Worm (Caenorhabditis elegans) whole organism, young adult: Measurements from ENCODE around the gene ubc-17.

ENCODE experiments used
- B0035.1 ChIP-seq: sonication (generic microtip); optimal IDR thresholded peaks from 2 replicates; lab custom pipeline; 2016; ENCODE audit warnings: missing genetic modification characterization, mild to moderate bottlenecking, missing compliant biosample characterization, missing genotype, missing genetic modification reagents
- B0261.1 ChIP-seq: sonication (generic microtip); optimal IDR thresholded peaks from 2 replicates; lab custom pipeline; 2016; ENCODE audit warnings: mild to moderate bottlenecking, missing genetic modification characterization, moderate library complexity, missing compliant biosample characterization
- B0336.3 ChIP-seq: fragments of 200-800 bp; sonication (Bioruptor generic); IDR thresholded peaks from 2 replicates; pipeline ENCODE4 v1.3.6; 2022; ENCODE audit warnings: missing genetic modification characterization, missing compliant biosample characterization
- D2030.7 ChIP-seq: fragments of 200-800 bp; sonication (Bioruptor generic); IDR thresholded peaks from 2 replicates; pipeline ENCODE4 v1.3.6; 2022; ENCODE audit warnings: missing genetic modification reagents, missing genetic modification characterization, missing compliant biosample characterization
- F23B12.7 ChIP-seq: sonication (generic microtip); optimal IDR thresholded peaks from 2 replicates; lab custom pipeline; 2017; ENCODE audit warnings: missing genetic modification characterization, mild to moderate bottlenecking, missing compliant biosample characterization, antibody characterized with exemption, moderate library complexity; ENCODE audit not compliant: insufficient read depth
- F49E8.2 ChIP-seq: sonication (generic microtip); optimal IDR thresholded peaks from 3 replicates; lab custom pipeline; 2017; ENCODE audit warnings: missing genetic modification characterization, mild to moderate bottlenecking, missing compliant biosample characterization, antibody characterized with exemption, moderate library complexity; ENCODE audit not compliant: insufficient read depth
- F52B5.7 ChIP-seq: sonication (generic microtip); optimal IDR thresholded peaks from 2 replicates; lab custom pipeline; 2016; ENCODE audit warnings: mild to moderate bottlenecking, missing genetic modification characterization, missing compliant biosample characterization
- F57A8.1 ChIP-seq: fragments of 200-800 bp; sonication (Bioruptor generic); optimal IDR thresholded peaks from 2 replicates; lab custom pipeline; 2018; ENCODE audit warnings: mild to moderate bottlenecking, missing genetic modification characterization, moderate library complexity, missing compliant biosample characterization
- K12H6.12 ChIP-seq: fragments of 200-800 bp; sonication (Bioruptor generic); optimal IDR thresholded peaks from 2 replicates; lab custom pipeline; 2018; ENCODE audit warnings: mild to moderate bottlenecking, missing genetic modification characterization, missing compliant biosample characterization
- Y67H2A.10 ChIP-seq: fragments of 200-800 bp; sonication (Bioruptor generic); conservative IDR thresholded peaks from 2 replicates; pipeline ENCODE4 v1.3.6; 2022; ENCODE audit warnings: missing genetic modification reagents, missing genetic modification characterization, missing compliant biosample characterization
- ZK185.1 ChIP-seq: sonication (generic microtip); optimal IDR thresholded peaks from 2 replicates; lab custom pipeline; 2016; ENCODE audit warnings: mild to moderate bottlenecking, missing genetic modification characterization, missing compliant biosample characterization; ENCODE audit not compliant: poor library complexity, severe bottlenecking
- akir-1 ChIP-seq: fragments of 200-800 bp; sonication (Bioruptor generic); optimal IDR thresholded peaks from 2 replicates; lab custom pipeline; 2018; ENCODE audit warnings: mild to moderate bottlenecking, missing genetic modification characterization, moderate library complexity, missing compliant biosample characterization
- bed-1 ChIP-seq: fragments of 200-800 bp; sonication (Bioruptor generic); IDR thresholded peaks from 2 replicates; pipeline ENCODE4 v1.3.6; 2022; ENCODE audit warnings: missing genetic modification reagents, missing genetic modification characterization, missing compliant biosample characterization
- cebp-2 ChIP-seq: fragments of 200-800 bp; sonication (Bioruptor generic); IDR thresholded peaks from 2 replicates; pipeline ENCODE4 v1.3.6; 2022; ENCODE audit warnings: missing genetic modification characterization, missing compliant biosample characterization
- ceh-27 ChIP-seq: fragments of 200-800 bp; sonication (Bioruptor generic); optimal IDR thresholded peaks from 2 replicates; lab custom pipeline; 2018; ENCODE audit warnings: mild to moderate bottlenecking, missing genetic modification characterization, moderate library complexity, missing compliant biosample characterization
- ceh-40 ChIP-seq: fragments of 200-800 bp; sonication (Bioruptor generic); IDR thresholded peaks from 2 replicates; pipeline ENCODE4 v1.3.6; 2022; ENCODE audit warnings: missing genetic modification characterization, missing compliant biosample characterization
- ceh-91 ChIP-seq: fragments of 200-800 bp; sonication (Bioruptor generic); IDR thresholded peaks from 2 replicates; pipeline ENCODE4 v1.3.6; 2022; ENCODE audit warnings: missing genetic modification reagents, missing genetic modification characterization, missing compliant biosample characterization
- dpff-1 ChIP-seq: sonication (generic microtip); optimal IDR thresholded peaks from 2 replicates; lab custom pipeline; 2017; ENCODE audit warnings: mild to moderate bottlenecking, missing genetic modification characterization, missing compliant biosample characterization
- efl-1 ChIP-seq: fragments of 150-350 bp; optimal IDR thresholded peaks from 2 replicates; lab custom pipeline; 2014; ENCODE audit warnings: missing biosample characterization, missing genetic modification reagents, missing genetic modification characterization
- egl-44 ChIP-seq: fragments of 200-800 bp; sonication (Bioruptor generic); IDR thresholded peaks from 2 replicates; pipeline ENCODE4 v1.3.6; 2022; ENCODE audit warnings: missing genetic modification reagents, missing genetic modification characterization, missing compliant biosample characterization
- ekl-4 ChIP-seq: fragments of 200-800 bp; sonication (Bioruptor generic); IDR thresholded peaks from 2 replicates; pipeline ENCODE4 v1.3.6; 2022; ENCODE audit warnings: missing genetic modification reagents, missing genetic modification characterization, missing compliant biosample characterization
- ets-4 ChIP-seq: fragments of 200-800 bp; sonication (Bioruptor generic); optimal IDR thresholded peaks from 2 replicates; lab custom pipeline; 2018; ENCODE audit warnings: mild to moderate bottlenecking, missing genetic modification characterization, missing compliant biosample characterization
- gei-17 ChIP-seq: fragments of 200-800 bp; sonication (Bioruptor generic); optimal IDR thresholded peaks from 2 replicates; lab custom pipeline; 2018; ENCODE audit warnings: mild to moderate bottlenecking, missing genetic modification characterization, missing compliant biosample characterization
- him-1 ChIP-seq: sonication (generic microtip); optimal IDR thresholded peaks from 2 replicates; lab custom pipeline; 2016; ENCODE audit warnings: missing genotype, missing genetic modification reagents, missing genetic modification characterization, missing compliant biosample characterization
- hmg-1.2 ChIP-seq: fragments of 200-800 bp; sonication (Bioruptor generic); IDR thresholded peaks from 2 replicates; pipeline ENCODE4 v1.3.6; 2022; ENCODE audit warnings: missing genetic modification reagents, missing genetic modification characterization, missing compliant biosample characterization
- hrde-1 ChIP-seq: sonication (generic microtip); optimal IDR thresholded peaks from 2 replicates; lab custom pipeline; 2016; ENCODE audit warnings: missing genetic modification characterization, mild to moderate bottlenecking, missing compliant biosample characterization, moderate library complexity, missing genotype, missing genetic modification reagents, borderline replicate concordance
- hsf-1 ChIP-seq: fragments of 200-800 bp; sonication (Bioruptor generic); IDR thresholded peaks from 2 replicates; pipeline ENCODE4 v1.3.6; 2022; ENCODE audit warnings: missing genetic modification reagents, missing genetic modification characterization, missing compliant biosample characterization
- let-526 ChIP-seq: fragments of 200-800 bp; sonication (Bioruptor generic); IDR thresholded peaks from 2 replicates; pipeline ENCODE4 v1.3.6; 2022; ENCODE audit warnings: missing genetic modification reagents, missing genetic modification characterization, missing compliant biosample characterization
- lin-40 ChIP-seq: sonication (generic microtip); optimal IDR thresholded peaks from 2 replicates; lab custom pipeline; 2016; ENCODE audit warnings: missing genetic modification characterization, mild to moderate bottlenecking, missing compliant biosample characterization, missing genotype, missing genetic modification reagents
- lin-54 ChIP-seq: fragments of 200-800 bp; sonication (Bioruptor generic); optimal IDR thresholded peaks from 2 replicates; lab custom pipeline; 2018; ENCODE audit warnings: mild to moderate bottlenecking, missing genetic modification characterization, missing compliant biosample characterization
- lsl-1 ChIP-seq: fragments of 200-800 bp; sonication (Bioruptor generic); optimal IDR thresholded peaks from 2 replicates; lab custom pipeline; 2018; ENCODE audit warnings: mild to moderate bottlenecking, missing genetic modification characterization, moderate library complexity, missing compliant biosample characterization
- nfya-1 ChIP-seq: sonication (generic microtip); optimal IDR thresholded peaks from 2 replicates; lab custom pipeline; 2017; ENCODE audit warnings: antibody characterized with exemption, missing compliant biosample characterization, missing genetic modification characterization, borderline replicate concordance; ENCODE audit not compliant: insufficient read depth
- nfya-2 ChIP-seq: fragments of 200-800 bp; sonication (Bioruptor generic); IDR thresholded peaks from 2 replicates; pipeline ENCODE4 v1.3.6; 2022; ENCODE audit warnings: missing genetic modification reagents, missing genetic modification characterization, missing compliant biosample characterization
- nhr-120 ChIP-seq: fragments of 200-800 bp; sonication (Bioruptor generic); IDR thresholded peaks from 2 replicates; pipeline ENCODE4 v1.3.6; 2022; ENCODE audit warnings: missing genetic modification characterization, missing compliant biosample characterization
- nhr-80 ChIP-seq: sonication (generic microtip); optimal IDR thresholded peaks from 2 replicates; lab custom pipeline; 2016; ENCODE audit warnings: missing genetic modification characterization, missing compliant biosample characterization
- pbrm-1 ChIP-seq: fragments of 200-800 bp; sonication (Bioruptor generic); IDR thresholded peaks from 2 replicates; pipeline ENCODE4 v1.3.6; 2022; ENCODE audit warnings: missing genetic modification reagents, missing genetic modification characterization, missing compliant biosample characterization
- pha-4 ChIP-seq: fragments of 150-350 bp; sonication (generic microtip); optimal IDR thresholded peaks from 2 replicates; lab custom pipeline; 2014; ENCODE audit warnings: missing biosample characterization, missing genetic modification reagents, missing genetic modification characterization
- sdz-38 ChIP-seq: sonication (generic microtip); optimal IDR thresholded peaks from 2 replicates; lab custom pipeline; 2016; ENCODE audit warnings: missing genotype, missing genetic modification characterization, missing compliant biosample characterization
- sea-2 ChIP-seq: fragments of 200-800 bp; sonication (Bioruptor generic); IDR thresholded peaks from 2 replicates; pipeline ENCODE4 v1.3.6; 2022; ENCODE audit warnings: missing genetic modification characterization, missing compliant biosample characterization
- snpc-1.1 ChIP-seq: sonication (generic microtip); optimal IDR thresholded peaks from 2 replicates; lab custom pipeline; 2017; ENCODE audit warnings: missing genetic modification characterization, mild to moderate bottlenecking, missing compliant biosample characterization, antibody characterized with exemption, moderate library complexity, missing genotype, missing genetic modification reagents; ENCODE audit not compliant: insufficient read depth
- snpc-1.3 ChIP-seq: sonication (generic microtip); optimal IDR thresholded peaks from 2 replicates; lab custom pipeline; 2017; ENCODE audit warnings: missing genetic modification characterization, mild to moderate bottlenecking, missing compliant biosample characterization, antibody characterized with exemption, moderate library complexity, missing genotype, missing genetic modification reagents; ENCODE audit not compliant: insufficient read depth
- tbp1 ChIP-seq: fragments of 200-800 bp; sonication (Bioruptor generic); optimal IDR thresholded peaks from 2 replicates; lab custom pipeline; 2018; ENCODE audit warnings: mild to moderate bottlenecking, missing genetic modification characterization, missing compliant biosample characterization
- tlf-1 ChIP-seq: fragments of 200-800 bp; sonication (Bioruptor generic); optimal IDR thresholded peaks from 2 replicates; lab custom pipeline; 2018; ENCODE audit warnings: mild to moderate bottlenecking, missing genetic modification characterization, missing compliant biosample characterization
- unc-130 ChIP-seq: sonication (generic microtip); optimal IDR thresholded peaks from 2 replicates; lab custom pipeline; 2016; ENCODE audit warnings: missing genetic modification reagents, missing genetic modification characterization, missing compliant biosample characterization
- unc-62 ChIP-seq: fragments of 150-350 bp; optimal IDR thresholded peaks from 2 replicates; lab custom pipeline; 2014; ENCODE audit warnings: missing biosample characterization, missing genetic modification reagents, missing genetic modification characterization
- zfh-2 ChIP-seq: fragments of 200-800 bp; sonication (Bioruptor generic); conservative IDR thresholded peaks from 2 replicates; pipeline ENCODE4 v1.3.6; 2022; ENCODE audit warnings: missing genetic modification reagents, missing genetic modification characterization, missing compliant biosample characterization
- ztf-22 ChIP-seq: fragments of 200-800 bp; sonication (Bioruptor generic); optimal IDR thresholded peaks from 2 replicates; lab custom pipeline; 2018; ENCODE audit warnings: mild to moderate bottlenecking, missing genetic modification characterization, moderate library complexity, missing compliant biosample characterization
- ztf-25 ChIP-seq: fragments of 200-800 bp; sonication (Bioruptor generic); IDR thresholded peaks from 2 replicates; pipeline ENCODE4 v1.3.6; 2022; ENCODE audit warnings: missing genetic modification reagents, missing genetic modification characterization, missing compliant biosample characterization

The ubc-17 gene

DNA sequence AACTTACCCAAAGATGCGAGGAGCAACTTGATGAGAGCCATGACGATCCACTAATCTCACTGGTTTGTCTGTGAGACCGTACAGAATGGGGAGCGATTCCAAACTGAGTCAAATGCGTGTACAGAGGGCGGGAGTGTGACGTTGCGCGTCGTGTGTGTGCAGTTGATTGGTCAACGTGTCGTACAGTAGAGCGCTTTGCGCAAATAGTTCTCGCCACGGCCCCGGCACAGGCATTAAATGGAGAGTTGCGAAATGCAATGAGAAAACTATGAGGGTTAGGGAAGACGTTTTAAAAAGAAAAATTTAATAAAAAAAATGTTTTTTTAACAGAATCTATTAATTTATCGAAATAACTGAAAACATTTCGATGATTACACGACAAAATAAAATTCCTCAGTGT lies 18.0 kb downstream of the ubc-17 start, which contains the start of gene pdi-6 (continued):
- TF ChIP-seq tbp1 (GFP tag; lab: Kevin White, UChicago), result no peak
- TF ChIP-seq B0336.3, result no peak
- peak; percentile 79 for TF ChIP-seq ZK185.1 (tag; lab: Kevin White, UChicago)
- TF ChIP-seq nfya-1 (tag; lab: Kevin White, UChicago), result no peak
- no peak for TF ChIP-seq efl-1
- no peak for TF ChIP-seq unc-62 (GFP tag; lab: Kevin White, UChicago)
- TF ChIP-seq B0035.1 (tag; lab: Kevin White, UChicago), result peak; percentile 25
- TF ChIP-seq zfh-2 (GFP tag; lab: Robert Waterston, UW), result peak; percentile 94
- no peak for TF ChIP-seq hrde-1 (tag; lab: Kevin White, UChicago)
- TF ChIP-seq ceh-40 (GFP tag; lab: Robert Waterston, UW), result no peak
- peak; percentile 62; the same call in 1 of the 2 replicates for TF ChIP-seq hmg-1.2 (GFP tag; lab: Robert Waterston, UW)
- no peak for TF ChIP-seq F52B5.7 (tag; lab: Kevin White, UChicago)
- peak; percentile 87 for TF ChIP-seq K12H6.12
- peak; percentile 94 for TF ChIP-seq nfya-2 (GFP tag; lab: Robert Waterston, UW)
- no peak for TF ChIP-seq snpc-1.1 (tag; lab: Kevin White, UChicago)
- peak; percentile 43 for TF ChIP-seq lin-54 (GFP tag; lab: Kevin White, UChicago)
- peak; percentile 86 for TF ChIP-seq let-526 (GFP tag; lab: Robert Waterston, UW)
- peak; percentile 14 for TF ChIP-seq F23B12.7 (tag; lab: Kevin White, UChicago)
- peak; percentile 30 for TF ChIP-seq akir-1 (GFP tag; lab: Kevin White, UChicago)
- 0 out of 2 replicates have a peak, but pooled peaks have one; percentile 14 for TF ChIP-seq Y67H2A.10
- peak; percentile 20; the same call in 1 of the 2 replicates for TF ChIP-seq ekl-4 (GFP tag; lab: Robert Waterston, UW)
- no peak for TF ChIP-seq nhr-120 (GFP tag; lab: Robert Waterston, UW)
- TF ChIP-seq hsf-1, result no peak
- TF ChIP-seq snpc-1.3 (tag; lab: Kevin White, UChicago), result no peak
- TF ChIP-seq cebp-2 (GFP tag; lab: Robert Waterston, UW), result no peak
- peak; percentile 63 for TF ChIP-seq gei-17 (GFP tag; lab: Kevin White, UChicago)
- TF ChIP-seq F57A8.1 (GFP tag; lab: Kevin White, UChicago), result no peak
- no peak for TF ChIP-seq unc-130 (GFP tag; lab: Kevin White, UChicago)
- TF ChIP-seq lin-40, result no peak
- no peak for TF ChIP-seq ztf-25 (GFP tag; lab: Robert Waterston, UW)
- TF ChIP-seq bed-1, result no peak
- no peak for TF ChIP-seq him-1 (tag; lab: Kevin White, UChicago)
- TF ChIP-seq dpff-1, result no peak
- TF ChIP-seq tlf-1 (GFP tag; lab: Kevin White, UChicago), result peak; percentile 55
- TF ChIP-seq egl-44 (GFP tag; lab: Robert Waterston, UW), result no peak
- peak; percentile 96 for TF ChIP-seq nhr-80 (tag; lab: Kevin White, UChicago)
- no peak for TF ChIP-seq F49E8.2
- TF ChIP-seq B0261.1 (tag; lab: Kevin White, UChicago), result peak; percentile 14
- TF ChIP-seq pha-4 (tag; lab: Kevin White, UChicago), result peak; percentile 41
- TF ChIP-seq sea-2, result no peak
- TF ChIP-seq ceh-27 (GFP tag; lab: Kevin White, UChicago), result peak; percentile 92
- no peak for TF ChIP-seq sdz-38
- 0 out of 2 replicates have a peak, but pooled peaks have one; percentile 19 for TF ChIP-seq ceh-91
- TF ChIP-seq pbrm-1, result peak; percentile 85; the same call in 1 of the 2 replicates
- TF ChIP-seq ztf-22, result peak; percentile 15
- peak; percentile 87 for TF ChIP-seq ets-4 (GFP tag; lab: Kevin White, UChicago)
- no peak for TF ChIP-seq D2030.7 (GFP tag; lab: Robert Waterston, UW)
- no peak for TF ChIP-seq lsl-1 (GFP tag; lab: Kevin White, UChicago)
